Fruit fly (Drosophila melanogaster) whole organism, wandering third instar larva: ENCODE results near the gene lqf.
A peak's percentile ranks its signal among the peaks of the same experiment; 100 is the strongest.

ENCODE experiments used
- Abd-B ChIP-seq: fragments of >200 bp; optimal IDR thresholded peaks from 2 replicates; lab custom pipeline; 2017; ENCODE audit warnings: missing biosample characterization, missing genetic modification characterization
- CG32264 ChIP-seq: fragments of 200-800 bp; sonication (Bioruptor generic); optimal IDR thresholded peaks from 2 replicates; lab custom pipeline; 2016; ENCODE audit warnings: missing biosample characterization, missing genetic modification characterization
- CG9705 ChIP-seq: fragments of 200-800 bp; sonication (Bioruptor generic); optimal IDR thresholded peaks from 2 replicates; lab custom pipeline; 2018; ENCODE audit warnings: missing biosample characterization, mild to moderate bottlenecking, missing genetic modification characterization
- CrebA ChIP-seq: fragments of 200-800 bp; sonication (Bioruptor generic); optimal IDR thresholded peaks from 2 replicates; lab custom pipeline; 2016; ENCODE audit warnings: missing biosample characterization, mild to moderate bottlenecking, missing genetic modification characterization, borderline replicate concordance
- Dif ChIP-seq: fragments of 200-275, 200-300 bp; sonication (Bioruptor generic); optimal IDR thresholded peaks from 2 replicates; lab custom pipeline; 2018; ENCODE audit warnings: missing biosample characterization, missing genetic modification characterization; ENCODE audit not compliant: partially characterized antibody
- GATAd ChIP-seq: sonication (Bioruptor generic); optimal IDR thresholded peaks from 2 replicates; lab custom pipeline; 2016; ENCODE audit warnings: missing biosample characterization, missing genetic modification characterization
- HLH106 ChIP-seq: fragments of 200-800 bp; optimal IDR thresholded peaks from 3 replicates; lab custom pipeline; 2019; ENCODE audit warnings: missing biosample characterization, mild to moderate bottlenecking, missing genetic modification characterization, moderate library complexity
- Hnf4 ChIP-seq: fragments of 200-800 bp; sonication (Bioruptor generic); optimal IDR thresholded peaks from 2 replicates; lab custom pipeline; 2016; ENCODE audit warnings: missing biosample characterization, mild to moderate bottlenecking, missing genetic modification characterization
- Hr78 ChIP-seq: fragments of >200 bp; optimal IDR thresholded peaks from 2 replicates; lab custom pipeline; 2017; ENCODE audit warnings: missing biosample characterization, missing genetic modification characterization
- Hr83 ChIP-seq: fragments of 200-300 bp; sonication (Bioruptor generic); optimal IDR thresholded peaks from 2 replicates; lab custom pipeline; 2016; ENCODE audit warnings: missing biosample characterization, mild to moderate bottlenecking, missing genetic modification characterization, moderate library complexity; ENCODE audit not compliant: poor library complexity, severe bottlenecking
- Jra ChIP-seq: sonication (Bioruptor generic); optimal IDR thresholded peaks from 2 replicates; lab custom pipeline; 2016; ENCODE audit warnings: missing biosample characterization, missing genetic modification characterization
- Myc ChIP-seq: fragments of >200 bp; optimal IDR thresholded peaks from 2 replicates; lab custom pipeline; 2017
- N ChIP-seq: fragments of >200 bp; optimal IDR thresholded peaks from 2 replicates; lab custom pipeline; 2018; ENCODE audit warnings: missing biosample characterization, missing external identifiers, missing genetic modification characterization
- OdsH ChIP-seq: fragments of 200-800 bp; sonication (Bioruptor generic); optimal IDR thresholded peaks from 2 replicates; lab custom pipeline; 2016; ENCODE audit warnings: missing biosample characterization, mild to moderate bottlenecking, missing genetic modification characterization
- Rel ChIP-seq, 2 experiments: fragments of 200-800 bp; sonication (Bioruptor generic) in 1 of 2; optimal IDR thresholded peaks; 2 replicates in 1 of 2; 3 replicates in 1 of 2; lab custom pipeline; 2016 to 2019; ENCODE audit warnings: mild to moderate bottlenecking in 2 of 2, missing biosample characterization in 2 of 2, missing genetic modification characterization in 2 of 2, moderate library complexity in 1 of 2
- Sp1 ChIP-seq: fragments of 200-800 bp; sonication (Bioruptor generic); optimal IDR thresholded peaks from 3 replicates; lab custom pipeline; 2019; ENCODE audit warnings: missing biosample characterization, mild to moderate bottlenecking, missing genetic modification characterization, moderate library complexity
- Vsx2 ChIP-seq: fragments of 200-300, 225-300 bp; sonication (Bioruptor generic); optimal IDR thresholded peaks from 2 replicates; lab custom pipeline; 2018; ENCODE audit warnings: missing biosample characterization, missing genetic modification characterization; ENCODE audit not compliant: partially characterized antibody
- br ChIP-seq: fragments of 200-800 bp; sonication (Bioruptor generic); optimal IDR thresholded peaks from 2 replicates; lab custom pipeline; 2016; ENCODE audit warnings: missing biosample characterization, missing genetic modification characterization
- brk ChIP-seq: fragments of 200-800 bp; sonication (Bioruptor generic); optimal IDR thresholded peaks from 2 replicates; lab custom pipeline; 2016; ENCODE audit warnings: missing biosample characterization, mild to moderate bottlenecking, missing genetic modification characterization
- dl ChIP-seq, 2 experiments: fragments of 175-275, 200-275 bp in 1 of 2; fragments of 200-275 bp in 1 of 2; sonication (Bioruptor generic); optimal IDR thresholded peaks; lab custom pipeline; 2018; ENCODE audit warnings: mild to moderate bottlenecking in 2 of 2, missing biosample characterization in 2 of 2, missing genetic modification characterization in 2 of 2, moderate library complexity in 2 of 2; ENCODE audit not compliant: partially characterized antibody in 2 of 2, insufficient read depth in 1 of 2
- dmrt93B ChIP-seq: fragments of 200-800 bp; sonication (Bioruptor generic); optimal IDR thresholded peaks from 2 replicates; lab custom pipeline; 2018; ENCODE audit warnings: missing biosample characterization, mild to moderate bottlenecking, missing genetic modification characterization
- dsf ChIP-seq: sonication (Bioruptor generic); optimal IDR thresholded peaks from 2 replicates; lab custom pipeline; 2016; ENCODE audit warnings: missing biosample characterization, missing genetic modification characterization, borderline replicate concordance
- ey ChIP-seq: fragments of 200-800 bp; sonication (Bioruptor generic); optimal IDR thresholded peaks from 2 replicates; lab custom pipeline; 2016; ENCODE audit warnings: missing biosample characterization, missing genetic modification characterization
- foxo ChIP-seq, 2 experiments: fragments of 200-800 bp; sonication (Bioruptor generic); optimal IDR thresholded peaks; 2 replicates in 1 of 2; 3 replicates in 1 of 2; lab custom pipeline; 2016 to 2017; ENCODE audit warnings: missing biosample characterization in 2 of 2, missing genetic modification characterization in 2 of 2
- fru ChIP-seq: fragments of 200-800 bp; sonication (Bioruptor generic); optimal IDR thresholded peaks from 3 replicates; lab custom pipeline; 2016; ENCODE audit warnings: missing biosample characterization, mild to moderate bottlenecking, missing genetic modification characterization
- h ChIP-seq: fragments of 200-800 bp; sonication (Bioruptor generic); optimal IDR thresholded peaks from 3 replicates; lab custom pipeline; 2016; ENCODE audit warnings: missing biosample characterization, mild to moderate bottlenecking, missing genetic modification characterization
- jim ChIP-seq: fragments of 175-275, 200-325 bp; sonication (Bioruptor generic); optimal IDR thresholded peaks from 2 replicates; lab custom pipeline; 2016; ENCODE audit warnings: missing biosample characterization, mild to moderate bottlenecking, missing genetic modification characterization
- lola ChIP-seq: fragments of >200 bp; optimal IDR thresholded peaks from 2 replicates; lab custom pipeline; 2017; ENCODE audit warnings: missing biosample characterization, missing genetic modification characterization
- pan ChIP-seq: fragments of >200 bp; optimal IDR thresholded peaks from 2 replicates; lab custom pipeline; 2017
- psq ChIP-seq: fragments of 200-800 bp; sonication (Bioruptor generic); optimal IDR thresholded peaks from 3 replicates; lab custom pipeline; 2017; ENCODE audit warnings: missing biosample characterization, mild to moderate bottlenecking, missing genetic modification characterization, moderate library complexity
- rgr ChIP-seq: fragments of 200-800 bp; sonication (Bioruptor generic); optimal IDR thresholded peaks from 3 replicates; lab custom pipeline; 2016; ENCODE audit warnings: missing biosample characterization, mild to moderate bottlenecking, missing genetic modification characterization
- sage ChIP-seq: fragments of 200-800 bp; sonication (Bioruptor generic); optimal IDR thresholded peaks from 2 replicates; lab custom pipeline; 2016; ENCODE audit warnings: missing biosample characterization, mild to moderate bottlenecking, missing genetic modification characterization
- sv ChIP-seq: fragments of 200-800 bp; sonication (Bioruptor generic); optimal IDR thresholded peaks from 3 replicates; lab custom pipeline; 2016; ENCODE audit warnings: missing biosample characterization, missing genetic modification characterization
- tai ChIP-seq: sonication (Bioruptor generic); optimal IDR thresholded peaks from 2 replicates; lab custom pipeline; 2016; ENCODE audit warnings: missing biosample characterization, missing genetic modification characterization
- usp ChIP-seq: fragments of >200 bp; optimal IDR thresholded peaks from 2 replicates; lab custom pipeline; 2017; ENCODE audit warnings: missing biosample characterization, missing genetic modification characterization

lqf gene

DNA sequence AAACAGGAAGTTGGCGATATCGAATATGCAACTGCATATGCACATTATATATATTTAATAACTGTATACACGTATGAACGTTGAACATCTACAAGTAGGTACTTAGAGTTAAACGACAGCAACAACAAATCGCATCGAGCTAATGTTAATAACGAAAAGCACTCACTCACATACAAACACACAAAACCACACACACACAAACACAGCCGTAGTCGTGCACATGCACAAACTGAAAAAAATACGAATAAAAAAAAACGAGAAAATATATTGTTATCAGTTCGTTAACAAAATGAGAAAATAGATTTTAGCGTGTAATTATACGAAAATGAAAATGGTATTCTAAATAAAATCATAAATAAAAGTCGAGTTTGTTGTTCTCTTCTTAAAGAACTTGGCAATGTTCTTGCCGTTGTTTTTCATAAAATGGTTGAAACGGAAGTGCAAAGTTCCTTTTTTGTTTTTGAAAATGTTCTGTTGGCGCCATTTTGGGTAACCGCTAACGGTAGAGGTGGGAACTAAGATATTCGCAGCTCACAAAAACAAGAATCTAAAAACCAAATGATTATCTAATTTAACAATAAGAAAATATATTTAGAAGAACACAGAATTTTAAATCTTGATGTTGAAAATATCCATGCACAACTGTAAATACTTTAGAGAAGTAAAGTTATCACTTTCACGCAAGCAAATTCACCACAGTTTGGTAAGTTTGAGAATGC is 760 bp upstream of the lqf start:
- TF ChIP-seq Myc (lab: Kevin White, UChicago) (no peak), lola (GFP tag; lab: Kevin White, UChicago) (no peak), Sp1 (no peak), HLH106 (tag; lab: Kevin White, UChicago) (no peak), ey (GFP tag; lab: Kevin White, UChicago) (no peak), Vsx2 (GFP tag; lab: Kevin White, UChicago) (no peak), tai (no peak), pan (lab: Kevin White, UChicago) (no peak), h (GFP tag; lab: Kevin White, UChicago) (no peak), sv (GFP tag; lab: Kevin White, UChicago) (no peak), N (GFP tag; lab: Kevin White, UChicago) (no peak), CG32264 (GFP tag; lab: Kevin White, UChicago) (no peak), fru (GFP tag; lab: Kevin White, UChicago) (no peak), sage (GFP tag; lab: Kevin White, UChicago) (no peak), Hr83 (GFP tag; lab: Kevin White, UChicago) (no peak), OdsH (GFP tag; lab: Kevin White, UChicago) (no peak), dl (GFP tag; optimal IDR thresholded peaks at IDR 0.05; lab: Kevin White, UChicago; ENCODE audit: insufficient read depth in 1 of 2, partially characterized antibody in 2 of 2) (no peak)

- TF ChIP-seq Rel (GFP tag; optimal IDR thresholded peaks at IDR 0.05; lab: Kevin White, UChicago), result no peak
- peak; percentile 71 for TF ChIP-seq Rel (tag; optimal IDR thresholded peaks at IDR 0.05; lab: Kevin White, UChicago)
- TF ChIP-seq rgr (GFP tag; lab: Kevin White, UChicago), result peak; percentile 48
- peak in 1 of 2 experiments; percentile 65 for TF ChIP-seq foxo (GFP tag; optimal IDR thresholded peaks at IDR 0.05; lab: Kevin White, UChicago)
- TF ChIP-seq ey (GFP tag; lab: Kevin White, UChicago), result peak; percentile 22
- TF ChIP-seq Dif (GFP tag; lab: Kevin White, UChicago), result no peak
- TF ChIP-seq Abd-B (GFP tag; lab: Kevin White, UChicago), result no peak
- TF ChIP-seq Hr83 (GFP tag; lab: Kevin White, UChicago), result no peak
- TF ChIP-seq HLH106 (tag; lab: Kevin White, UChicago), result peak; percentile 21
- peak; percentile 91 for TF ChIP-seq Jra (GFP tag; lab: Kevin White, UChicago)
- peak; percentile 46 for TF ChIP-seq h (GFP tag; lab: Kevin White, UChicago)
- no peak for TF ChIP-seq lola (GFP tag; lab: Kevin White, UChicago)
- peak; percentile 47 for TF ChIP-seq OdsH (GFP tag; lab: Kevin White, UChicago)
Measured at dm6 chr3L:7529081-7530021, 771 bp downstream of the lqf start.

DNA sequence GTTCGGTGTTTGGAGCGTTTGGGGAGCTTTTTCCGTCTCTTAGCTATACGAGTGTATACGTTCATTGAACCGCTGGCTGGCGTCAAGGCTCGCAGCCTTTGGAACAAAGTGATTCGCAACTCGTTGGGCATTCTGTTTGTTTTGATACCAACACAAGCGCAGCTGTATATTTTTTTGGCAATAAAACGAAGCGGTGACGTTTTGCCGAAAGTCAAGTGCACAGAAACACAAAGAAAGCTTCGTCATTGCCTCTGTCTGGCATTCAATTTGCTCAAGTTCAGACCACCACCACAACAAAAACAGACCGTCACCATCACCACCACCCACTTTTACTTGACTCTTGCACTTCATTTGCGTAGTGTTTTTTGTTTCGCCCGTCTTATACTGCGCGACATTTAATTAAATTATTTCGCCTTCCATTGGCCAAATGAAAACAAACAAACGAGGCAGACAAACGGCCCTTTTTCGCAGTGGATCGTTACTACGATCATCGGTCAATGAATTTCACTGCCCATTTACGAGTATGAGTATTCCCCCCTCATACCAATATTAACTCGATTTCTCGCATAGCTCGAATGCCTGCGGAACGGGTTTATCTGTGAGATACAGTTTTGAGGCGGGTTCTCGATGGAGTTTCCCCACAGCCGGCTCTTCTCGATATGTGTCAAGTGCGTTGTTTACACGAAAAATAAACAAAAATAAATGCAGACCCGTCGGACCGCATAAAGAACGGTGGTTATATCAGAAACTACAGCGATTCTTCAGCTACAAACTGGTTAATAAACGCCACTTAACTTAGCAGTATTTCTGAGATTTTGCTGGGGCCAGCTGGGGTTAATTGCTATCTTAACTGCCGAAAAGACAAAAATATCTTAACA is 2.1 kb downstream of the lqf start:
- TF ChIP-seq Abd-B (GFP tag; lab: Kevin White, UChicago), result no peak
- TF ChIP-seq Rel (GFP tag; optimal IDR thresholded peaks at IDR 0.05; lab: Kevin White, UChicago), result no peak
- peak; percentile 17 for TF ChIP-seq Rel (tag; optimal IDR thresholded peaks at IDR 0.05; lab: Kevin White, UChicago)
- no peak for TF ChIP-seq N (GFP tag; lab: Kevin White, UChicago)
- TF ChIP-seq HLH106 (tag; lab: Kevin White, UChicago), result no peak
- TF ChIP-seq Sp1, result no peak
- peak; percentile 54 for TF ChIP-seq brk
- TF ChIP-seq foxo (GFP tag; optimal IDR thresholded peaks at IDR 0.05; lab: Kevin White, UChicago), result peak in 1 of 2 experiments; percentile 46
- peak; percentile 73 for TF ChIP-seq fru (GFP tag; lab: Kevin White, UChicago)
- no peak for TF ChIP-seq CG9705 (GFP tag; lab: Kevin White, UChicago)
- TF ChIP-seq CrebA (GFP tag; lab: Kevin White, UChicago), result peak; percentile 60
- no peak for TF ChIP-seq Jra (GFP tag; lab: Kevin White, UChicago)
- TF ChIP-seq dmrt93B (GFP tag; lab: Kevin White, UChicago), result no peak
- no peak for TF ChIP-seq pan (lab: Kevin White, UChicago)
- TF ChIP-seq br, result peak; percentile 41
- peak; percentile 34 for TF ChIP-seq Hr83 (GFP tag; lab: Kevin White, UChicago)
- peak; percentile 4 for TF ChIP-seq psq (GFP tag; lab: Kevin White, UChicago)
- TF ChIP-seq tai, result peak; percentile 53
- TF ChIP-seq h (GFP tag; lab: Kevin White, UChicago), result peak; percentile 44
- TF ChIP-seq Hr78 (GFP tag; lab: Kevin White, UChicago), result no peak
- TF ChIP-seq dsf (GFP tag; lab: Kevin White, UChicago), result no peak
- peak; percentile 25 for TF ChIP-seq Hnf4
- no peak for TF ChIP-seq usp (GFP tag; lab: Kevin White, UChicago)
- no peak for TF ChIP-seq OdsH (GFP tag; lab: Kevin White, UChicago)
- no peak for TF ChIP-seq CG32264 (GFP tag; lab: Kevin White, UChicago)
- no peak for TF ChIP-seq GATAd (GFP tag; lab: Kevin White, UChicago)
- TF ChIP-seq jim, result no peak
- TF ChIP-seq lola (GFP tag; lab: Kevin White, UChicago), result no peak
- peak; percentile 48 for TF ChIP-seq rgr (GFP tag; lab: Kevin White, UChicago)
- no peak for TF ChIP-seq Dif (GFP tag; lab: Kevin White, UChicago)
